Worm (Caenorhabditis elegans) whole organism, late embryonic: ENCODE results near the gene F56A11.6.

Experiments
- C08G9.2 ChIP-seq: sonication (generic microtip); optimal IDR thresholded peaks from 2 replicates; lab custom pipeline; 2016; ENCODE audit warnings: mild to moderate bottlenecking, missing genetic modification characterization, moderate library complexity, missing compliant biosample characterization
- ceh-2 ChIP-seq: sonication (generic microtip); optimal IDR thresholded peaks from 2 replicates; lab custom pipeline; 2016; ENCODE audit warnings: missing genotype, missing genetic modification characterization, missing compliant biosample characterization
- ceh-22 ChIP-seq: sonication (generic microtip); optimal IDR thresholded peaks from 2 replicates; lab custom pipeline; 2017; ENCODE audit warnings: missing biosample characterization, missing genetic modification characterization
- ceh-24 ChIP-seq: sonication (generic microtip); optimal IDR thresholded peaks from 2 replicates; lab custom pipeline; 2016; ENCODE audit warnings: mild to moderate bottlenecking, missing genetic modification characterization, missing compliant biosample characterization
- ceh-30 ChIP-seq: fragments of 150-350 bp; optimal IDR thresholded peaks from 2 replicates; lab custom pipeline; 2014; ENCODE audit warnings: missing biosample characterization, missing genetic modification characterization
- ceh-31 ChIP-seq: sonication (generic microtip); optimal IDR thresholded peaks from 2 replicates; lab custom pipeline; 2016; ENCODE audit warnings: missing genetic modification characterization, missing compliant biosample characterization
- ceh-34 ChIP-seq: sonication (generic microtip); optimal IDR thresholded peaks from 2 replicates; lab custom pipeline; 2016; ENCODE audit warnings: mild to moderate bottlenecking, missing genetic modification characterization, missing compliant biosample characterization
- ceh-6 ChIP-seq: fragments of 200-800 bp; sonication (Bioruptor generic); optimal IDR thresholded peaks from 2 replicates; lab custom pipeline; 2018; ENCODE audit warnings: mild to moderate bottlenecking, missing genetic modification characterization, missing compliant biosample characterization
- ceh-9 ChIP-seq: sonication (generic microtip); optimal IDR thresholded peaks from 2 replicates; lab custom pipeline; 2016; ENCODE audit warnings: mild to moderate bottlenecking, missing genetic modification characterization, inconsistent platforms, missing compliant biosample characterization
- che-1 ChIP-seq: sonication (generic microtip); optimal IDR thresholded peaks from 2 replicates; lab custom pipeline; 2016; ENCODE audit warnings: mild to moderate bottlenecking, missing genetic modification characterization, missing compliant biosample characterization
- dmd-4 ChIP-seq: sonication (generic microtip); optimal IDR thresholded peaks from 2 replicates; lab custom pipeline; 2016; ENCODE audit warnings: borderline replicate concordance, missing genetic modification characterization, missing compliant biosample characterization
- dve-1 ChIP-seq: sonication (generic microtip); optimal IDR thresholded peaks from 2 replicates; lab custom pipeline; 2017; ENCODE audit warnings: antibody characterized with exemption, mild to moderate bottlenecking, missing genetic modification characterization, missing compliant biosample characterization
- fax-1 ChIP-seq: sonication (generic microtip); optimal IDR thresholded peaks from 2 replicates; lab custom pipeline; 2016; ENCODE audit warnings: missing genotype, missing genetic modification characterization, missing compliant biosample characterization
- fkh-10 ChIP-seq: fragments of 150-350 bp; optimal IDR thresholded peaks from 2 replicates; lab custom pipeline; 2014; ENCODE audit warnings: missing biosample characterization, missing genetic modification reagents, missing genetic modification characterization
- fkh-6 ChIP-seq: sonication (generic microtip); optimal IDR thresholded peaks from 2 replicates; lab custom pipeline; 2016; ENCODE audit warnings: missing genetic modification characterization, missing compliant biosample characterization
- hlh-15 ChIP-seq: sonication (generic microtip); optimal IDR thresholded peaks from 2 replicates; lab custom pipeline; 2016; ENCODE audit warnings: missing genetic modification characterization, missing compliant biosample characterization
- hlh-30 ChIP-seq: sonication (generic microtip); optimal IDR thresholded peaks from 2 replicates; lab custom pipeline; 2017; ENCODE audit warnings: antibody characterized with exemption, missing genetic modification characterization, missing compliant biosample characterization; ENCODE audit not compliant: insufficient read depth
- hlh-8 ChIP-seq: sonication (generic microtip); optimal IDR thresholded peaks from 2 replicates; lab custom pipeline; 2016; ENCODE audit warnings: missing genotype, missing genetic modification characterization, missing compliant biosample characterization
- nfya-1 ChIP-seq: sonication (generic microtip); optimal IDR thresholded peaks from 2 replicates; lab custom pipeline; 2017; ENCODE audit warnings: missing genetic modification characterization, mild to moderate bottlenecking, missing compliant biosample characterization, antibody characterized with exemption, moderate library complexity
- nhr-11 ChIP-seq: fragments of 150-350 bp; optimal IDR thresholded peaks from 2 replicates; lab custom pipeline; 2014; ENCODE audit warnings: missing biosample characterization, missing genetic modification characterization
- npax-4 ChIP-seq: sonication (generic microtip); optimal IDR thresholded peaks from 2 replicates; lab custom pipeline; 2016; ENCODE audit warnings: missing genetic modification characterization, missing compliant biosample characterization
- pag-3 ChIP-seq: sonication (generic microtip); optimal IDR thresholded peaks from 2 replicates; lab custom pipeline; 2016; ENCODE audit warnings: missing compliant biosample characterization, missing genetic modification characterization, borderline replicate concordance
- pha-4 ChIP-seq: fragments of 150-350 bp; optimal IDR thresholded peaks from 2 replicates; lab custom pipeline; 2018; ENCODE audit warnings: missing biosample characterization, missing genetic modification reagents, missing genetic modification characterization
- pqm-1 ChIP-seq: sonication (generic microtip); optimal IDR thresholded peaks from 2 replicates; lab custom pipeline; 2016; ENCODE audit warnings: missing genetic modification characterization, missing compliant biosample characterization
- pros-1 ChIP-seq: fragments of 150-350 bp; optimal IDR thresholded peaks from 2 replicates; lab custom pipeline; 2014; ENCODE audit warnings: missing biosample characterization, missing genetic modification reagents, missing genetic modification characterization
- ref-2 ChIP-seq: sonication (generic microtip); optimal IDR thresholded peaks from 2 replicates; lab custom pipeline; 2016; ENCODE audit warnings: missing genetic modification characterization, missing compliant biosample characterization
- syd-9 ChIP-seq: sonication (generic microtip); optimal IDR thresholded peaks from 2 replicates; lab custom pipeline; 2016; ENCODE audit warnings: mild to moderate bottlenecking, missing genetic modification characterization, moderate library complexity, missing compliant biosample characterization
- tbx-2 ChIP-seq: sonication (generic microtip); optimal IDR thresholded peaks from 2 replicates; lab custom pipeline; 2016; ENCODE audit warnings: missing genetic modification characterization, missing compliant biosample characterization
- unc-3 ChIP-seq, 2 experiments: fragments of 200-800 bp in 1 of 2; sonication (Bioruptor generic) in 1 of 2; sonication (generic microtip) in 1 of 2; conservative IDR thresholded peaks in 1 of 2; optimal IDR thresholded peaks in 1 of 2; 2 replicates each; pipeline versions ENCODE4 v1.3.6 to Lab custom; 2016 to 2022; ENCODE audit warnings: missing compliant biosample characterization in 2 of 2, missing genetic modification characterization in 2 of 2, missing genetic modification reagents in 1 of 2
- unc-42 ChIP-seq: sonication (generic microtip); optimal IDR thresholded peaks from 2 replicates; lab custom pipeline; 2016; ENCODE audit warnings: missing genotype, missing genetic modification characterization, missing compliant biosample characterization
- unc-86 ChIP-seq: sonication (generic microtip); optimal IDR thresholded peaks from 2 replicates; lab custom pipeline; 2016; ENCODE audit warnings: missing genetic modification characterization, missing compliant biosample characterization

F56A11.6 gene

ce11 chrIV:572487-572886 lies 9.5 kb downstream of the F56A11.6 start, which contains the start of gene gex-2:
TSS of gene gex-2 (plus strand) at chrIV:572769.
- TF ChIP-seq C08G9.2 (tag; lab: Kevin White, UChicago), result no peak
- peak; percentile 27 for TF ChIP-seq tbx-2 (tag; lab: Kevin White, UChicago)
- TF ChIP-seq nfya-1 (tag; lab: Kevin White, UChicago), result peak; percentile 1
- no peak for TF ChIP-seq fkh-10 (GFP tag; lab: Kevin White, UChicago)
- peak; percentile 22 for TF ChIP-seq fkh-6 (tag; lab: Kevin White, UChicago)
- peak; percentile 3 for TF ChIP-seq ref-2 (tag; lab: Kevin White, UChicago)
- TF ChIP-seq, all 69 proteins: peak for 4

ce11 chrIV:570799-571300 lies 11.2 kb downstream of the F56A11.6 start, which contains the start of gene F56A11.5:
TSS of gene F56A11.5 (minus strand) at chrIV:570849.
- TF ChIP-seq pros-1 (tag; lab: Kevin White, UChicago) (no peak), che-1 (tag; lab: Kevin White, UChicago) (no peak), pqm-1 (tag; lab: Kevin White, UChicago) (no peak), hlh-15 (no peak), dmd-4 (tag; lab: Kevin White, UChicago) (no peak), ceh-2 (tag; lab: Kevin White, UChicago) (no peak), unc-86 (tag; lab: Kevin White, UChicago) (no peak), syd-9 (tag; lab: Kevin White, UChicago) (no peak), unc-3 (GFP tag; conservative IDR thresholded peaks at IDR 0.05; lab: Robert Waterston, UW) (no peak), unc-3 (tag; optimal IDR thresholded peaks at IDR 0.05; lab: Kevin White, UChicago) (no peak), dve-1 (tag; lab: Kevin White, UChicago) (no peak), npax-4 (tag; lab: Kevin White, UChicago) (no peak), hlh-8 (tag; lab: Kevin White, UChicago) (no peak), fkh-10 (GFP tag; lab: Kevin White, UChicago) (no peak), ceh-22 (no peak), nhr-11 (tag; lab: Kevin White, UChicago) (no peak), nfya-1 (tag; lab: Kevin White, UChicago) (no peak), ceh-24 (tag; lab: Kevin White, UChicago) (no peak)

ce11 chrIV:564000-564399 lies 18.0 kb downstream of the F56A11.6 start:
- no peak for TF ChIP-seq ceh-31 (tag; lab: Kevin White, UChicago)

ce11 chrIV:563417-563816 lies 18.6 kb downstream of the F56A11.6 start:
- TF ChIP-seq pha-4 (tag; lab: Kevin White, UChicago), result no peak
- peak; percentile 96 for TF ChIP-seq unc-42 (tag; lab: Kevin White, UChicago)
- TF ChIP-seq, all 69 proteins: peak for 1

- no peak for TF ChIP-seq pag-3 (tag; lab: Kevin White, UChicago)
- TF ChIP-seq hlh-30 (tag; lab: Kevin White, UChicago), result no peak
- no peak for TF ChIP-seq fax-1 (tag; lab: Kevin White, UChicago)
- no peak for TF ChIP-seq unc-86 (tag; lab: Kevin White, UChicago)
- TF ChIP-seq ceh-6 (GFP tag; lab: Kevin White, UChicago), result no peak
- TF ChIP-seq ceh-30 (tag; lab: Kevin White, UChicago), result no peak
Observed at ce11 chrIV:560780-561179, 21.2 kb downstream of the F56A11.6 start.

ce11 chrIV:560314-560713 lies 21.7 kb downstream of the F56A11.6 start:
- peak; percentile 9 for TF ChIP-seq ceh-34
- no peak for TF ChIP-seq ceh-9 (tag; lab: Kevin White, UChicago)
- TF ChIP-seq, all 69 proteins: peak for 1
